Worm (Caenorhabditis elegans): Measurements from ENCODE around the gene srg-1.

srg-1 gene

ce11 chrIII:6258262-6258661, at the start of gene srg-1:
Gene srg-1 (minus strand): TSS chrIII:6258362.
- no peak for TF ChIP-seq fkh-2 (tag; optimal IDR thresholded peaks at IDR 0.05)
- no peak for TF ChIP-seq aly-2 (tag; optimal IDR thresholded peaks at IDR 0.05)
- no peak for TF ChIP-seq nhr-76 (tag; optimal IDR thresholded peaks at IDR 0.05)
- no peak for TF ChIP-seq pqm-1 (tag; optimal IDR thresholded peaks at IDR 0.05)
- TF ChIP-seq fos-1 (tag; optimal IDR thresholded peaks at IDR 0.05): no peak
- no peak for TF ChIP-seq unc-62 (GFP tag; optimal IDR thresholded peaks at IDR 0.05)

DNA sequence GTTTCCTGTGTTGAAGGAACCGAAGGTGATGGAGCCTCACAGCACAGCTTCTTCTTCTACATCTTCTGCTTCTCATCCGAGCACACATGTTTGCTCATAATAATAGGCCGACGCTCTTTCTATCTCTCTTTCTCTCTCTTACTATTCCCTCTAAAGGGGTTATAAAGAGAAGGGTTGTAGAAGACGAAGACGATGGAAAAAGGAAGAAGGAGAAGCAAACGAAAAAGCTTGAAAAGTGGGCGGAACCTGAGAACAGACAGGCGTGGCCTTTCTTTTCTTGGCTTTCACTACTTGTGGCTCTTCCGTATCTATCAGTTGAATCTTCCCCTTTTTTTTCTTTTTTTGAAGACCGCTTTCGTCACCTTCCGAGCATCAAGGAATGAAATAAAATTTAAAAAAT, 49.7 kb upstream of the srg-1 start:
- TF ChIP-seq snpc-4 (tag; optimal IDR thresholded peaks at IDR 0.05): no peak
- TF ChIP-seq fkh-10 (GFP tag; optimal IDR thresholded peaks at IDR 0.05): peak; percentile 22
- TF ChIP-seq nfya-1 (tag; optimal IDR thresholded peaks at IDR 0.05; ENCODE audit: insufficient read depth): peak; percentile 41
- peak; percentile 67 for TF ChIP-seq elt-1 (tag; optimal IDR thresholded peaks at IDR 0.05)

ce11 chrIII:6303787-6304186, 45.6 kb upstream of the srg-1 start:
- TF ChIP-seq nfya-1 (tag; optimal IDR thresholded peaks at IDR 0.05; ENCODE audit: insufficient read depth): no peak
- no peak for TF ChIP-seq nhr-43 (tag; optimal IDR thresholded peaks at IDR 0.05; ENCODE audit: poor library complexity, severe bottlenecking)
- no peak for TF ChIP-seq unc-62 (GFP tag; optimal IDR thresholded peaks at IDR 0.05)
- TF ChIP-seq fos-1 (tag; optimal IDR thresholded peaks at IDR 0.05): no peak
- no peak for TF ChIP-seq ceh-28 (tag; optimal IDR thresholded peaks at IDR 0.05)
- no peak for TF ChIP-seq egl-27 (tag; optimal IDR thresholded peaks at IDR 0.05)
- TF ChIP-seq nhr-11 (tag; optimal IDR thresholded peaks at IDR 0.05): no peak
- TF ChIP-seq mml-1 (tag; optimal IDR thresholded peaks at IDR 0.05): no peak
- TF ChIP-seq nhr-12 (tag; optimal IDR thresholded peaks at IDR 0.05): no peak
- no peak for TF ChIP-seq tbx-2 (tag; optimal IDR thresholded peaks at IDR 0.05)
- no peak for TF ChIP-seq elt-1 (tag; optimal IDR thresholded peaks at IDR 0.05)
- no peak for TF ChIP-seq nhr-25 (tag; optimal IDR thresholded peaks at IDR 0.05)
- TF ChIP-seq elt-2 (tag; optimal IDR thresholded peaks at IDR 0.05): no peak
- no peak for TF ChIP-seq R02D3.7 (tag; optimal IDR thresholded peaks at IDR 0.05)
- no peak for TF ChIP-seq lsy-12 (tag; optimal IDR thresholded peaks at IDR 0.05)
- TF ChIP-seq pqm-1 (tag; optimal IDR thresholded peaks at IDR 0.05): no peak
- TF ChIP-seq ceh-9 (tag; optimal IDR thresholded peaks at IDR 0.05): no peak

DNA sequence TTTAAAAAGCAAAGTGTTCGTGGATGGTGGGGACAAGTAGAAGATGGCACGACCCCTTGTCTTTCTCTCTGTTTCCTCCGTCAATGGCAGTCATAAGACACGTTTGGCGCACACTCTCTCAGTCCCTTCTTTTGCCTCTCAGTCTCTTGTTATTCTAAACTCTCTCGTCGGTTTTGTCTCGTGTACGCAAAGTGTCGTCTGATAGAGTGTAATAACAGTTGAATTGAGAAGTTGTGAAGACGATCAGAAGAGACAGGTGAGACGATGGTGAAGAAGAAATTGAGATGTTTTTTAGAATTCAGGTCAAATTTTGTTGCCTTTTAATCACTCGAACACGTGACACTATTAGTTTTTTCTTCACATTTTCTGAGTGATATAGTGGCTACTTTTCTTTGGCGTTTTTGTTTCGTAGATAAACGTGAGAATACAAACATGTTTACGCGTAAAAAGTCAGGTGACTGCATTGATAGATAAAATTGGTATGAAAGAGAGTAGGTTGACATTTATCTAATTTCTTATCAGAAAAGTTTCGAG, 45.0 kb upstream of the srg-1 start, which contains the start of gene F47D12.9:
Gene F47D12.9 (minus strand): TSS at position 267 of the 534 bp plus-strand sequence.
- TF ChIP-seq mdl-1 (tag; optimal IDR thresholded peaks at IDR 0.05): peak; percentile 43
- peak in 1 of 3 experiments; percentile 28 for TF ChIP-seq elt-3 (tag; optimal IDR thresholded peaks at IDR 0.05)
- peak; percentile 77 for TF ChIP-seq lin-15B (tag; optimal IDR thresholded peaks at IDR 0.05)
- no peak for TF ChIP-seq tbx-2 (tag; optimal IDR thresholded peaks at IDR 0.05)
- TF ChIP-seq R02D3.7 (tag; optimal IDR thresholded peaks at IDR 0.05): no peak
- peak; percentile 55 for TF ChIP-seq pha-4 (tag; optimal IDR thresholded peaks at IDR 0.05)
- peak; percentile 78 for TF ChIP-seq jun-1 (tag; optimal IDR thresholded peaks at IDR 0.05)
- peak; percentile 91 for TF ChIP-seq nhr-25 (tag; optimal IDR thresholded peaks at IDR 0.05)
- TF ChIP-seq nhr-43 (tag; optimal IDR thresholded peaks at IDR 0.05; ENCODE audit: poor library complexity, severe bottlenecking): peak; percentile 56
- no peak for TF ChIP-seq ceh-9 (tag; optimal IDR thresholded peaks at IDR 0.05)
- peak; percentile 20 for TF ChIP-seq skn-1 (tag; optimal IDR thresholded peaks at IDR 0.05)
- TF ChIP-seq hmg-11 (tag; optimal IDR thresholded peaks at IDR 0.05): peak; percentile 76
- peak; percentile 46 for TF ChIP-seq egl-5 (tag; optimal IDR thresholded peaks at IDR 0.05)
- no peak for TF ChIP-seq nhr-76 (tag; optimal IDR thresholded peaks at IDR 0.05)
- TF ChIP-seq lsy-12 (tag; optimal IDR thresholded peaks at IDR 0.05): peak; percentile 73
- TF ChIP-seq nhr-11 (tag; optimal IDR thresholded peaks at IDR 0.05): no peak
- no peak for TF ChIP-seq sea-2 (GFP tag; optimal IDR thresholded peaks at IDR 0.05)
- no peak for TF ChIP-seq fkh-10 (GFP tag; optimal IDR thresholded peaks at IDR 0.05)
- TF ChIP-seq ama-1 (optimal IDR thresholded peaks at IDR 0.05): peak; percentile 69
- peak; percentile 13 for TF ChIP-seq pqm-1 (tag; optimal IDR thresholded peaks at IDR 0.05)
- TF ChIP-seq ceh-28 (tag; optimal IDR thresholded peaks at IDR 0.05): peak; percentile 16
- no peak for TF ChIP-seq ztf-11 (tag; optimal IDR thresholded peaks at IDR 0.05)
- peak; percentile 30 for TF ChIP-seq snpc-4 (tag; optimal IDR thresholded peaks at IDR 0.05)
- peak; percentile 92 for TF ChIP-seq elt-2 (tag; optimal IDR thresholded peaks at IDR 0.05)
- peak; percentile 90 for TF ChIP-seq nhr-23 (tag; optimal IDR thresholded peaks at IDR 0.05)
- TF ChIP-seq fos-1 (tag; optimal IDR thresholded peaks at IDR 0.05): no peak
- peak; percentile 68 for TF ChIP-seq lin-39 (tag; optimal IDR thresholded peaks at IDR 0.05)
- TF ChIP-seq elt-1 (tag; optimal IDR thresholded peaks at IDR 0.05): peak; percentile 42
- TF ChIP-seq nfya-1 (tag; optimal IDR thresholded peaks at IDR 0.05; ENCODE audit: insufficient read depth): peak; percentile 84
